Worm (Caenorhabditis elegans) whole organism, L3 larva: ENCODE results near the gene yju-2.

Experiments used
- R02D3.7 ChIP-seq: fragments of 150-350 bp; optimal IDR thresholded peaks from 2 replicates; lab custom pipeline; 2014; ENCODE audit warnings: missing biosample characterization, missing genetic modification characterization
- ZK546.5 ChIP-seq: sonication (generic microtip); optimal IDR thresholded peaks from 2 replicates; lab custom pipeline; 2017; ENCODE audit warnings: missing biosample characterization, missing genetic modification characterization
- aly-2 ChIP-seq: fragments of 150-350 bp; optimal IDR thresholded peaks from 2 replicates; lab custom pipeline; 2014; ENCODE audit warnings: missing biosample characterization, missing genetic modification characterization
- ama-1 ChIP-seq: fragments of 150-350 bp; optimal IDR thresholded peaks from 2 replicates; lab custom pipeline; 2018
- ceh-16 ChIP-seq: sonication (generic microtip); optimal IDR thresholded peaks from 2 replicates; lab custom pipeline; 2017; ENCODE audit warnings: missing biosample characterization, missing genetic modification characterization
- ceh-28 ChIP-seq: fragments of 150-350 bp; optimal IDR thresholded peaks from 2 replicates; lab custom pipeline; 2014; ENCODE audit warnings: missing biosample characterization, missing genetic modification reagents, missing genetic modification characterization
- ceh-82 ChIP-seq: fragments of 150-350 bp; optimal IDR thresholded peaks from 2 replicates; lab custom pipeline; 2014; ENCODE audit warnings: missing biosample characterization, missing genetic modification characterization
- ceh-9 ChIP-seq: sonication (generic microtip); optimal IDR thresholded peaks from 2 replicates; lab custom pipeline; 2018; ENCODE audit warnings: missing biosample characterization, missing genetic modification characterization
- daf-12 ChIP-seq: fragments of 150-350 bp; optimal IDR thresholded peaks from 2 replicates; lab custom pipeline; 2014; ENCODE audit warnings: missing biosample characterization, missing genetic modification reagents, missing genetic modification characterization
- egl-27 ChIP-seq: sonication (generic microtip); optimal IDR thresholded peaks from 4 replicates; lab custom pipeline; 2017; ENCODE audit warnings: missing biosample characterization, missing genetic modification reagents, missing genetic modification characterization
- egl-5 ChIP-seq: fragments of 150-350 bp; optimal IDR thresholded peaks from 2 replicates; lab custom pipeline; 2017; ENCODE audit warnings: missing biosample characterization, missing genetic modification reagents, missing genetic modification characterization, inconsistent platforms
- elt-1 ChIP-seq: fragments of 150-350 bp; optimal IDR thresholded peaks from 2 replicates; lab custom pipeline; 2014; ENCODE audit warnings: missing biosample characterization, missing genetic modification characterization
- elt-2 ChIP-seq: sonication (generic microtip); optimal IDR thresholded peaks from 2 replicates; lab custom pipeline; 2016; ENCODE audit warnings: missing genetic modification reagents, mild to moderate bottlenecking, missing genetic modification characterization, missing compliant biosample characterization
- elt-3 ChIP-seq, 3 experiments: fragments of 150-350 bp in 1 of 3; sonication (generic microtip) in 2 of 3; optimal IDR thresholded peaks; 2 replicates in 2 of 3; 4 replicates in 1 of 3; lab custom pipeline; 2014 to 2017; ENCODE audit warnings: missing biosample characterization in 3 of 3, missing genetic modification characterization in 3 of 3
- eor-1 ChIP-seq, 2 experiments: fragments of 150-350 bp; optimal IDR thresholded peaks; 2 replicates each; lab custom pipeline; 2014 to 2018; ENCODE audit warnings: missing biosample characterization in 2 of 2, missing genetic modification characterization in 2 of 2
- fkh-10 ChIP-seq: sonication (generic microtip); optimal IDR thresholded peaks from 2 replicates; lab custom pipeline; 2017; ENCODE audit warnings: missing biosample characterization, missing genetic modification reagents, missing genetic modification characterization
- fkh-2 ChIP-seq: fragments of 150-350 bp; optimal IDR thresholded peaks from 2 replicates; lab custom pipeline; 2014; ENCODE audit warnings: missing biosample characterization, missing genetic modification reagents, missing genetic modification characterization
- fos-1 ChIP-seq: fragments of 150-350 bp; optimal IDR thresholded peaks from 2 replicates; lab custom pipeline; 2014; ENCODE audit warnings: missing biosample characterization, missing genetic modification characterization
- jun-1 ChIP-seq: fragments of 150-350 bp; optimal IDR thresholded peaks from 2 replicates; lab custom pipeline; 2014; ENCODE audit warnings: missing biosample characterization, missing genetic modification reagents, missing genetic modification characterization
- lin-15B ChIP-seq: fragments of 150-350 bp; optimal IDR thresholded peaks from 2 replicates; lab custom pipeline; 2014; ENCODE audit warnings: missing biosample characterization, missing genetic modification characterization
- lin-39 ChIP-seq: fragments of 150-350 bp; optimal IDR thresholded peaks from 2 replicates; lab custom pipeline; 2018; ENCODE audit warnings: missing biosample characterization, missing genetic modification reagents, missing genetic modification characterization
- lsy-12 ChIP-seq: sonication (generic microtip); optimal IDR thresholded peaks from 2 replicates; lab custom pipeline; 2016; ENCODE audit warnings: mild to moderate bottlenecking, missing genetic modification characterization, missing compliant biosample characterization
- mdl-1 ChIP-seq: fragments of 150-350 bp; optimal IDR thresholded peaks from 2 replicates; lab custom pipeline; 2014; ENCODE audit warnings: missing biosample characterization, missing genetic modification characterization
- mml-1 ChIP-seq: fragments of 150-350 bp; sonication (generic microtip); optimal IDR thresholded peaks from 3 replicates; lab custom pipeline; 2014; ENCODE audit warnings: missing biosample characterization, missing genetic modification characterization
- nhr-11 ChIP-seq: fragments of 150-350 bp; optimal IDR thresholded peaks from 2 replicates; lab custom pipeline; 2014; ENCODE audit warnings: missing biosample characterization, missing genetic modification characterization
- nhr-12 ChIP-seq: fragments of 150-350 bp; optimal IDR thresholded peaks from 2 replicates; lab custom pipeline; 2014; ENCODE audit warnings: missing biosample characterization, missing genetic modification characterization
- nhr-23 ChIP-seq: fragments of 150-350 bp; optimal IDR thresholded peaks from 2 replicates; lab custom pipeline; 2014; ENCODE audit warnings: missing biosample characterization, missing genetic modification reagents, missing genetic modification characterization
- nhr-237 ChIP-seq: fragments of 150-350 bp; optimal IDR thresholded peaks from 2 replicates; lab custom pipeline; 2014; ENCODE audit warnings: missing biosample characterization, missing genetic modification characterization
- nhr-25 ChIP-seq: sonication (generic microtip); optimal IDR thresholded peaks from 2 replicates; lab custom pipeline; 2017; ENCODE audit warnings: missing biosample characterization, missing genetic modification characterization
- nhr-28 ChIP-seq: fragments of 150-350 bp; optimal IDR thresholded peaks from 2 replicates; lab custom pipeline; 2014; ENCODE audit warnings: missing biosample characterization, missing genetic modification characterization
- nhr-43 ChIP-seq: sonication (generic microtip); optimal IDR thresholded peaks from 2 replicates; lab custom pipeline; 2016; ENCODE audit warnings: mild to moderate bottlenecking, missing genetic modification characterization, missing compliant biosample characterization; ENCODE audit not compliant: poor library complexity, severe bottlenecking
- nhr-67 ChIP-seq: fragments of 150-350 bp; optimal IDR thresholded peaks from 2 replicates; lab custom pipeline; 2014; ENCODE audit warnings: missing biosample characterization, missing genetic modification characterization
- nhr-76 ChIP-seq: fragments of 150-350 bp; sonication (generic microtip); optimal IDR thresholded peaks from 5 replicates; lab custom pipeline; 2014; ENCODE audit warnings: missing biosample characterization, missing genetic modification characterization
- pha-4 ChIP-seq: fragments of 150-350 bp; optimal IDR thresholded peaks from 2 replicates; lab custom pipeline; 2014; ENCODE audit warnings: missing biosample characterization, missing genetic modification reagents, missing genetic modification characterization
- pqm-1 ChIP-seq: fragments of 150-350 bp; optimal IDR thresholded peaks from 2 replicates; lab custom pipeline; 2017; ENCODE audit warnings: missing biosample characterization, missing genetic modification characterization, inconsistent platforms
- sea-2 ChIP-seq: fragments of 150-350 bp; sonication (generic microtip); optimal IDR thresholded peaks from 4 replicates; lab custom pipeline; 2014; ENCODE audit warnings: missing biosample characterization, missing genetic modification reagents, missing genetic modification characterization
- skn-1 ChIP-seq: fragments of 150-350 bp; optimal IDR thresholded peaks from 2 replicates; lab custom pipeline; 2014; ENCODE audit warnings: missing biosample characterization, missing genetic modification characterization
- snpc-4 ChIP-seq: fragments of 150-350 bp; optimal IDR thresholded peaks from 2 replicates; lab custom pipeline; 2014; ENCODE audit warnings: missing biosample characterization, missing genetic modification characterization
- tbx-2 ChIP-seq: sonication (generic microtip); optimal IDR thresholded peaks from 2 replicates; lab custom pipeline; 2016; ENCODE audit warnings: mild to moderate bottlenecking, missing genetic modification characterization, missing compliant biosample characterization
- unc-39 ChIP-seq: sonication (generic microtip); optimal IDR thresholded peaks from 4 replicates; lab custom pipeline; 2017; ENCODE audit warnings: missing biosample characterization, missing genetic modification characterization
- unc-62 ChIP-seq: fragments of 150-350 bp; sonication (generic microtip); optimal IDR thresholded peaks from 4 replicates; lab custom pipeline; 2014; ENCODE audit warnings: missing biosample characterization, missing genetic modification reagents, missing genetic modification characterization
- zag-1 ChIP-seq: fragments of 150-350 bp; optimal IDR thresholded peaks from 2 replicates; lab custom pipeline; 2014; ENCODE audit warnings: missing biosample characterization, missing genetic modification characterization
- ztf-11 ChIP-seq: fragments of 150-350 bp; optimal IDR thresholded peaks from 2 replicates; lab custom pipeline; 2014; ENCODE audit warnings: missing biosample characterization, missing genetic modification characterization
- ztf-4 ChIP-seq: fragments of 150-350 bp; optimal IDR thresholded peaks from 2 replicates; lab custom pipeline; 2014; ENCODE audit warnings: missing biosample characterization, missing genetic modification characterization

yju-2 gene

DNA sequence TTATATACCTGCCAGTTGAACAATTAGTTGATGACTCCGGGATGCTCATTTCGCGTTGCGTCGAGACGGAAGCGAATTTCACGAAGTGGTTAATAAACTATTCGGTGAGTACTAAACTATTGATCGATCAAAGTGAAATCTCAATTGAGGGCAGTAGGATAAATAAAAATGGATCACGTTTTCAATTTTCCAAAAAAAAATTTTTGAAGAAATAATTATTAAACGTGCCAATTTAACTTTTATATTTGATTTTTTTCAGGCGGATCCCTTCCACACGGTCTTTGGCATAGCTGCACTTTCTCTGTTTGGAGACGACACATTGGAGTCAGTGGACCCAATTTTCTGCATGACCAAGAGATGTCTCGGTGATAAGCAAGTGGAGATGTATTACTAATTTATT, 48.1 kb upstream of the yju-2 start, which contains the start of gene B0280.17:
TSS of gene B0280.17 (minus strand) at position 101 of the 400 bp plus-strand sequence.
- TF ChIP-seq nhr-67 (tag; lab: Kevin White, UChicago) (no peak), lin-15B (tag; lab: Kevin White, UChicago) (no peak), fos-1 (no peak), nhr-12 (tag; lab: Kevin White, UChicago) (no peak), fkh-10 (GFP tag; lab: Kevin White, UChicago) (no peak), nhr-23 (no peak), nhr-43 (tag; lab: Kevin White, UChicago) (no peak), ztf-4 (tag; lab: Kevin White, UChicago) (no peak), unc-39 (tag; lab: Kevin White, UChicago) (no peak), daf-12 (tag; lab: Kevin White, UChicago) (no peak), ama-1 (no peak), nhr-76 (tag; lab: Kevin White, UChicago) (no peak), snpc-4 (tag; lab: Kevin White, UChicago) (no peak), R02D3.7 (tag; lab: Kevin White, UChicago) (no peak), nhr-25 (tag; lab: Kevin White, UChicago) (no peak), lsy-12 (tag; lab: Kevin White, UChicago) (no peak)

ce11 chrIII:7138178-7138577, 46.0 kb upstream of the yju-2 start, which contains the start of gene B0280.11:
B0280.11 (minus strand) TSS chrIII:7138278.
- TF ChIP-seq lsy-12 (tag; lab: Kevin White, UChicago) (no peak), nhr-67 (tag; lab: Kevin White, UChicago) (no peak), ztf-11 (tag; lab: Kevin White, UChicago) (no peak), R02D3.7 (tag; lab: Kevin White, UChicago) (no peak), ZK546.5 (no peak), pha-4 (no peak), nhr-25 (tag; lab: Kevin White, UChicago) (no peak), egl-5 (tag; lab: Kevin White, UChicago) (no peak), pqm-1 (tag; lab: Kevin White, UChicago) (no peak), ama-1 (no peak), ceh-16 (no peak), nhr-237 (tag; lab: Kevin White, UChicago) (no peak), unc-39 (tag; lab: Kevin White, UChicago) (no peak), unc-62 (GFP tag; lab: Kevin White, UChicago) (no peak), aly-2 (tag; lab: Kevin White, UChicago) (no peak), eor-1 (tag; optimal IDR thresholded peaks at IDR 0.05; lab: Kevin White, UChicago) (no peak), fkh-10 (GFP tag; lab: Kevin White, UChicago) (no peak), zag-1 (tag; lab: Kevin White, UChicago) (no peak), ztf-4 (tag; lab: Kevin White, UChicago) (no peak), ceh-28 (no peak)

DNA sequence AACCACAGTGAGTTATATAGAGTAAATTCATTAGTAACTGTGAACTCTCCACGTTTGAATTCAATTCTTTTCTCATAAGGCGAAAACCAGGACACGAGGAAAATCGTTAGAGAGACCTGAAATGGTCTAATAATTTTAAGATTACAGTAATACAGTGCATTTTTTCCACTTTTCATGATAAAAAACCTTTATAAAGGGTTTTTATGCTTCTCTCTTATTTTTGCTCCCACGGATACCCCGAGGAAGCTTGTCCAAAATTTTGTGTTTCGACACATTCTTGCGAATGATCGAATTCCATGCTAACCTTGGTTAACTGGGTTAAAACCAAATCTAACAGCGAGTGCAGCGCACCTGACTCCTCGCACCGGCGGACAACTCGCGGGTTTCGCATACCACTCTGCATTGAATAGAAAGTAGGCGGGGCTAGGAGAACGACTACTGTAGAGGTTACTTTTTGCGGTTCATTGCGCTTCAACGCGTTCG, 43.9 kb upstream of the yju-2 start:
- TF ChIP-seq eor-1 (tag; optimal IDR thresholded peaks at IDR 0.05; lab: Kevin White, UChicago) (no peak), egl-5 (tag; lab: Kevin White, UChicago) (no peak), mml-1 (tag; lab: Kevin White, UChicago) (no peak), ZK546.5 (no peak), fkh-2 (tag; lab: Kevin White, UChicago) (no peak), fos-1 (no peak), nhr-11 (tag; lab: Kevin White, UChicago) (no peak), ceh-9 (tag; lab: Kevin White, UChicago) (no peak), jun-1 (tag; lab: Kevin White, UChicago) (no peak), nhr-76 (tag; lab: Kevin White, UChicago) (no peak), unc-39 (tag; lab: Kevin White, UChicago) (no peak), lsy-12 (tag; lab: Kevin White, UChicago) (peak; percentile 20), mdl-1 (tag; lab: Kevin White, UChicago) (no peak), daf-12 (tag; lab: Kevin White, UChicago) (no peak), nhr-67 (tag; lab: Kevin White, UChicago) (no peak), R02D3.7 (tag; lab: Kevin White, UChicago) (peak; percentile 31), ama-1 (peak; percentile 25), nhr-43 (tag; lab: Kevin White, UChicago) (peak; percentile 43), nhr-25 (tag; lab: Kevin White, UChicago) (peak; percentile 70), ztf-11 (tag; lab: Kevin White, UChicago) (no peak), pqm-1 (tag; lab: Kevin White, UChicago) (peak; percentile 4), ceh-82 (tag; lab: Kevin White, UChicago) (no peak), fkh-10 (GFP tag; lab: Kevin White, UChicago) (no peak), lin-15B (tag; lab: Kevin White, UChicago) (no peak), ceh-16 (no peak), skn-1 (tag; lab: Kevin White, UChicago) (no peak), elt-3 (tag; optimal IDR thresholded peaks at IDR 0.05; lab: Kevin White, UChicago) (no peak), aly-2 (tag; lab: Kevin White, UChicago) (no peak), snpc-4 (tag; lab: Kevin White, UChicago) (peak; percentile 96), ceh-28 (no peak), elt-2 (tag; lab: Kevin White, UChicago) (peak; percentile 17), ztf-4 (tag; lab: Kevin White, UChicago) (no peak), unc-62 (GFP tag; lab: Kevin White, UChicago) (no peak), nhr-28 (tag; lab: Kevin White, UChicago) (no peak), egl-27 (tag; lab: Kevin White, UChicago) (no peak), sea-2 (GFP tag; lab: Kevin White, UChicago) (no peak), tbx-2 (tag; lab: Kevin White, UChicago) (peak; percentile 11), nhr-23 (no peak), nhr-237 (tag; lab: Kevin White, UChicago) (no peak), nhr-12 (tag; lab: Kevin White, UChicago) (no peak), lin-39 (tag; lab: Kevin White, UChicago) (no peak), elt-1 (tag; lab: Kevin White, UChicago) (no peak), pha-4 (no peak)
